Fruit fly (Drosophila melanogaster): ENCODE data around the gene msi.

Gene msi

dm6 chr3R:25531905-25532387 lies 16.0 kb downstream of the msi start (continued):
- no peak for TF ChIP-seq C15 (GFP tag; IDR thresholded peaks at IDR 0.05)
- TF ChIP-seq Poxn (GFP tag; IDR thresholded peaks at IDR 0.05), result no peak
- no peak for TF ChIP-seq pita (GFP tag; optimal IDR thresholded peaks at IDR 0.05)
- no peak for TF ChIP-seq Camta (GFP tag; optimal IDR thresholded peaks at IDR 0.05)
- TF ChIP-seq Bteb2 (GFP tag; optimal IDR thresholded peaks at IDR 0.05), result no peak
- no peak for TF ChIP-seq Dp (GFP tag; optimal IDR thresholded peaks at IDR 0.05)
- TF ChIP-seq fu2 (GFP tag; optimal IDR thresholded peaks at IDR 0.05), result no peak
- TF ChIP-seq sug (tag; optimal IDR thresholded peaks at IDR 0.05), result no peak
- TF ChIP-seq Dfd (GFP tag; optimal IDR thresholded peaks at IDR 0.05), result no peak
- TF ChIP-seq klu (GFP tag; IDR thresholded peaks at IDR 0.05), result peak; percentile 59
- TF ChIP-seq Nf-YC (tag; optimal IDR thresholded peaks at IDR 0.05), result no peak
- peak; percentile 21 for TF ChIP-seq Hmr (GFP tag; optimal IDR thresholded peaks at IDR 0.05)
- 0 out of 2 replicates have a peak, but pooled peaks have one; percentile 27 for TF ChIP-seq H2.0 (GFP tag; IDR thresholded peaks at IDR 0.05)
- no peak for TF ChIP-seq eyg (GFP tag; optimal IDR thresholded peaks at IDR 0.05)
- peak in 1 of 2 experiments; percentile 87 for TF ChIP-seq bsh (GFP tag; optimal IDR thresholded peaks at IDR 0.05)
- TF ChIP-seq Dek (tag; optimal IDR thresholded peaks at IDR 0.05), result no peak
- peak; percentile 21 for TF ChIP-seq CG2678 (tag; optimal IDR thresholded peaks at IDR 0.05)
- TF ChIP-seq CG1647 (GFP tag; optimal IDR thresholded peaks at IDR 0.05), result no peak
- TF ChIP-seq yki (optimal IDR thresholded peaks at IDR 0.05), result no peak
- no peak for TF ChIP-seq CG18262 (tag; optimal IDR thresholded peaks at IDR 0.05)
- no peak for TF ChIP-seq Dip3 (GFP tag; optimal IDR thresholded peaks at IDR 0.05)
- no peak for TF ChIP-seq NFAT (GFP tag; IDR thresholded peaks at IDR 0.05)
- no peak for TF ChIP-seq Stat92E (GFP tag; optimal IDR thresholded peaks at IDR 0.05)
- no peak for TF ChIP-seq Scr (GFP tag; IDR thresholded peaks at IDR 0.05; ENCODE audit: partially characterized antibody)
- no peak for TF ChIP-seq run (tag; optimal IDR thresholded peaks at IDR 0.05)
- TF ChIP-seq Doc3 (GFP tag; IDR thresholded peaks at IDR 0.05; ENCODE audit: partially characterized antibody), result no peak
- no peak for TF ChIP-seq tll (GFP tag; optimal IDR thresholded peaks at IDR 0.05)
- no peak for TF ChIP-seq CG3163 (GFP tag; optimal IDR thresholded peaks at IDR 0.05)
- peak; percentile 9 for TF ChIP-seq CG5245 (GFP tag; optimal IDR thresholded peaks at IDR 0.05)
- TF ChIP-seq Neu2 (GFP tag; optimal IDR thresholded peaks at IDR 0.05; ENCODE audit: borderline replicate concordance), result no peak
- TF ChIP-seq Optix (GFP tag; IDR thresholded peaks at IDR 0.05), result 0 out of 3 replicates have a peak, but pooled peaks have one; percentile 11
- no peak for TF ChIP-seq shn (GFP tag; optimal IDR thresholded peaks at IDR 0.05)
- no peak for TF ChIP-seq CG43689 (GFP tag; IDR thresholded peaks at IDR 0.05)
- no peak for TF ChIP-seq CG15696 (tag; optimal IDR thresholded peaks at IDR 0.05)
- TF ChIP-seq eve (GFP tag; optimal IDR thresholded peaks at IDR 0.05), result no peak
- TF ChIP-seq fru (optimal IDR thresholded peaks at IDR 0.05), result no peak
- no peak for TF ChIP-seq HLHmδ (GFP tag; optimal IDR thresholded peaks at IDR 0.05)
- no peak for TF ChIP-seq MBD-R2 (GFP tag; IDR thresholded peaks at IDR 0.05)
- TF ChIP-seq CG17359 (tag; optimal IDR thresholded peaks at IDR 0.05), result peak; percentile 65
- no peak for TF ChIP-seq sima (GFP tag; optimal IDR thresholded peaks at IDR 0.05)
- TF ChIP-seq Nf-YB (GFP tag; optimal IDR thresholded peaks at IDR 0.05), result no peak
- no peak for TF ChIP-seq Doc2 (GFP tag; IDR thresholded peaks at IDR 0.05)
- no peak for TF ChIP-seq fd64A (GFP tag; optimal IDR thresholded peaks at IDR 0.05)
- peak; percentile 16; the same call in 1 of the 2 replicates for TF ChIP-seq CG31441 (GFP tag; IDR thresholded peaks at IDR 0.05)
- TF ChIP-seq sna (GFP tag; IDR thresholded peaks at IDR 0.05; ENCODE audit: partially characterized antibody), result no peak
- no peak for TF ChIP-seq gsb-n (tag; optimal IDR thresholded peaks at IDR 0.05)
- no peak for TF ChIP-seq jigr1 (GFP tag; IDR thresholded peaks at IDR 0.05)
- TF ChIP-seq Bdp1 (GFP tag; optimal IDR thresholded peaks at IDR 0.05), result no peak
- TF ChIP-seq Hand (GFP tag; optimal IDR thresholded peaks at IDR 0.05), result no peak
- TF ChIP-seq Dll (GFP tag; IDR thresholded peaks at IDR 0.05; ENCODE audit: partially characterized antibody), result no peak
- TF ChIP-seq CTCF (GFP tag; optimal IDR thresholded peaks at IDR 0.05), result no peak
- TF ChIP-seq ftz-f1 (GFP tag; optimal IDR thresholded peaks at IDR 0.05), result no peak
